Worm (Caenorhabditis elegans) whole organism, early embryonic: ENCODE results near the gene cpr-3.

Experiments used
- B0310.2 ChIP-seq: sonication (generic microtip); optimal IDR thresholded peaks from 2 replicates; lab custom pipeline; 2016; ENCODE audit warnings: mild to moderate bottlenecking, missing genetic modification characterization, missing compliant biosample characterization
- F13C5.2 ChIP-seq: sonication (generic microtip); optimal IDR thresholded peaks from 2 replicates; lab custom pipeline; 2017; ENCODE audit warnings: mild to moderate bottlenecking, missing genetic modification characterization, inconsistent platforms, missing compliant biosample characterization
- aly-1 ChIP-seq: sonication (generic microtip); optimal IDR thresholded peaks from 2 replicates; lab custom pipeline; 2016; ENCODE audit warnings: missing genetic modification characterization, missing compliant biosample characterization
- ama-1 ChIP-seq: fragments of 150-350 bp; optimal IDR thresholded peaks from 2 replicates; lab custom pipeline; 2014
- ceh-13 ChIP-seq: fragments of 200-800 bp; sonication (Bioruptor generic); optimal IDR thresholded peaks from 2 replicates; lab custom pipeline; 2018; ENCODE audit warnings: mild to moderate bottlenecking, missing genetic modification characterization, missing compliant biosample characterization
- ceh-36 ChIP-seq: sonication (generic microtip); optimal IDR thresholded peaks from 2 replicates; lab custom pipeline; 2016; ENCODE audit warnings: missing genetic modification characterization, inconsistent platforms, missing compliant biosample characterization
- ets-7 ChIP-seq: sonication (generic microtip); optimal IDR thresholded peaks from 2 replicates; lab custom pipeline; 2016; ENCODE audit warnings: missing genotype, missing genetic modification characterization, missing compliant biosample characterization
- flt-1 ChIP-seq: fragments of 200-800 bp; sonication (Bioruptor generic); IDR thresholded peaks from 2 replicates; pipeline ENCODE4 v1.3.6; 2022; ENCODE audit warnings: missing genetic modification characterization, missing compliant biosample characterization
- hmbx-1 ChIP-seq: sonication (generic microtip); optimal IDR thresholded peaks from 2 replicates; lab custom pipeline; 2016; ENCODE audit warnings: mild to moderate bottlenecking, missing genetic modification characterization, missing compliant biosample characterization
- hmg-4 ChIP-seq: fragments of 200-800 bp; sonication (Bioruptor generic); optimal IDR thresholded peaks from 2 replicates; lab custom pipeline; 2018; ENCODE audit warnings: mild to moderate bottlenecking, missing genetic modification characterization, missing compliant biosample characterization
- hnd-1 ChIP-seq: sonication (generic microtip); optimal IDR thresholded peaks from 2 replicates; lab custom pipeline; 2016; ENCODE audit warnings: missing genetic modification characterization, missing compliant biosample characterization
- pes-1 ChIP-seq: fragments of 200-800 bp; sonication (Bioruptor generic); IDR thresholded peaks from 2 replicates; pipeline ENCODE4 v1.3.6; 2022; ENCODE audit warnings: missing genetic modification reagents, missing genetic modification characterization, missing compliant biosample characterization
- scrt-1 ChIP-seq: fragments of 200-800 bp; sonication (Bioruptor generic); IDR thresholded peaks from 2 replicates; pipeline ENCODE4 v1.3.6; 2022; ENCODE audit warnings: missing genetic modification characterization, missing compliant biosample characterization
- sea-1 ChIP-seq: fragments of 200-800 bp; sonication (Bioruptor generic); conservative IDR thresholded peaks from 2 replicates; pipeline ENCODE4 v1.3.6; 2022; ENCODE audit warnings: missing genetic modification characterization, missing compliant biosample characterization
- tbx-11 ChIP-seq: fragments of 200-800 bp; sonication (Bioruptor generic); IDR thresholded peaks from 2 replicates; pipeline ENCODE4 v1.3.6; 2022; ENCODE audit warnings: missing genetic modification characterization, missing compliant biosample characterization
- tbx-37 ChIP-seq: fragments of 200-800 bp; sonication (Bioruptor generic); conservative IDR thresholded peaks from 2 replicates; pipeline ENCODE4 v1.3.6; 2022; ENCODE audit warnings: missing genetic modification reagents, missing genetic modification characterization, missing compliant biosample characterization
- tra-4 ChIP-seq: sonication (generic microtip); optimal IDR thresholded peaks from 2 replicates; lab custom pipeline; 2017; ENCODE audit warnings: missing genetic modification characterization, missing compliant biosample characterization

cpr-3 gene

DNA sequence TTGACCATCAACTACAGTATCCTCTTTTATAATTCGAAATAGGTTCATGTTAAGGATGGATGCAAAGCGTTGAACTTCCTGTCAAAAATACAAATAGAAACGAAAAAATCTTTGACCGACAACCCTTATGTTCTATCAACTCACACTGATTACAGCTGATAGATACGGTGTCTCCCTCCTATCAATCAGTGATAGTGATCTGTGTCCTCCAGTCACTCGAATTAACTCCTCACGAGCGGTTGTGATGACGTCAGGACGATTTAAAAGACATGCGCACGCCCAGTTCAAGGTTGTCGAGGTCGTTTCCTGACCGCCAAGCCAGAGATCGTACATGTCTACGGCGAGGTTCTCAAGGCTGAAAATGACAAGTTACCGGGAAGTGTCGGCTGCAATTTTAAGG is 12.5 kb downstream of the cpr-3 start:
- TF ChIP-seq flt-1 (GFP tag; lab: Robert Waterston, UW) (no peak), ets-7 (tag; lab: Kevin White, UChicago) (no peak), hnd-1 (tag; lab: Kevin White, UChicago) (no peak), ama-1 (no peak), tbx-11 (GFP tag; lab: Robert Waterston, UW) (no peak), hmg-4 (GFP tag; lab: Kevin White, UChicago) (no peak), scrt-1 (GFP tag; lab: Robert Waterston, UW) (no peak), aly-1 (no peak)

DNA sequence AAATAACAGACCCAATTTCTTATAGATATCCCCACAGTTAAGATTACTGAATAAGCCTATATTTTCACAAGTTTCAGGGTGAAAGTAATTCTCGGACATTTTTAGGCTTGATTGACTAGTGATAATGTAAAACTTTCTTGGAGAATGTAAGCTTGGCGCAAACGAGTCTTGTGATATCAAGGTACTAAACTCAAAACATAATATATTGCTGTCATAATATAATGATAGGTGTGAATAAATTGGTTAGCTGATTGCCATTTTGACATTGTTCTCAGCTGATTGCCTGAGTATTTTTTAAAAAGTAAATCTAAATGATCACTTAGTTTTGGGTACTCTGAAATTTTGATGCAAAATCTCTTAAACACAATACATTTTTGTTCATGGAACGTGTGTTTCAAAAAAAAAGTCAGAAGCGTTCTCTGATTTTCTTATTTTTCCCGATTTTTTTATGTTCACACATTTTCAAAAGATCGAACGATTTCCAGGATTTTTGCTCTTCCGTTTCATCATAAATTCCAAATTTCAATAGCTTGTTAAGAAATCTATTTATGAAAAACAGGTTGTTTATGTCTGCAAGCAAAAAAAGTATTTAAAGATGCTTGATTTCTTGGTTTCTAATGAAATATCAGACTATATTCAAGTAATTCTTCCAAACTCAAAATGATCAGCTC is 17.1 kb downstream of the cpr-3 start, which contains the start of the genes srw-19 and srx-51:
TSS of gene srw-19 (minus strand) at position 101 of the 671 bp plus-strand sequence.
TSS of gene srx-51 (plus strand) at position 621 of the 671 bp plus-strand sequence.
- TF ChIP-seq hmg-4 (GFP tag; lab: Kevin White, UChicago), result no peak
- TF ChIP-seq tbx-37 (GFP tag; lab: Robert Waterston, UW), result no peak
- TF ChIP-seq ceh-13 (GFP tag; lab: Kevin White, UChicago), result no peak
- no peak for TF ChIP-seq pes-1
- TF ChIP-seq hmbx-1, result no peak
- TF ChIP-seq flt-1 (GFP tag; lab: Robert Waterston, UW), result no peak
- TF ChIP-seq hnd-1 (tag; lab: Kevin White, UChicago), result no peak
- no peak for TF ChIP-seq F13C5.2
- TF ChIP-seq ceh-36 (tag; lab: Kevin White, UChicago), result no peak
- no peak for TF ChIP-seq sea-1 (GFP tag; lab: Robert Waterston, UW)

DNA sequence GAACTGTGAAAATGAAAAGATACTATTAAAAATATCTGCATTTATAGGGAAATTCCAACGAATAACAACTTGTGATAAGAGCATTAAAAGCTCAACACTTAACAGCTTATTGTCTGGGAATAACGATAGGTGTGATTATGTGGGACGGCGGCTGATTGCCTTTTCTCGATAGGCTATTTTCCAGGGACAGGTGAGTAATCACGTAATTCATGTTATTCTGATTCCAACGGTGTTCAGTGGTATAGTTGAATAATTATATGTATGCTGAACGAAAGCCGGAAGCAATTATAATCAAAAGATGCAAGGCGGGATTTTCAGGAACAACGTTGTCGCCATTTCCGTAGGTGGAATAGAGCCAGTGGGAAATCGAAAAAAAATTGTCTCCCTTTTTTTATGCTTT is 21.6 kb downstream of the cpr-3 start, which contains the start of gene srw-17:
TSS of gene srw-17 (minus strand) at position 101 of the 400 bp plus-strand sequence.
- TF ChIP-seq tra-4 (tag; lab: Kevin White, UChicago) (no peak), scrt-1 (GFP tag; lab: Robert Waterston, UW) (no peak), hnd-1 (tag; lab: Kevin White, UChicago) (no peak), tbx-37 (GFP tag; lab: Robert Waterston, UW) (no peak), flt-1 (GFP tag; lab: Robert Waterston, UW) (no peak), hmg-4 (GFP tag; lab: Kevin White, UChicago) (no peak), hmbx-1 (no peak), sea-1 (GFP tag; lab: Robert Waterston, UW) (no peak), pes-1 (no peak), ama-1 (no peak), B0310.2 (no peak), ets-7 (tag; lab: Kevin White, UChicago) (no peak), ceh-36 (tag; lab: Kevin White, UChicago) (no peak), aly-1 (no peak), ceh-13 (GFP tag; lab: Kevin White, UChicago) (no peak), tbx-11 (GFP tag; lab: Robert Waterston, UW) (no peak)

DNA sequence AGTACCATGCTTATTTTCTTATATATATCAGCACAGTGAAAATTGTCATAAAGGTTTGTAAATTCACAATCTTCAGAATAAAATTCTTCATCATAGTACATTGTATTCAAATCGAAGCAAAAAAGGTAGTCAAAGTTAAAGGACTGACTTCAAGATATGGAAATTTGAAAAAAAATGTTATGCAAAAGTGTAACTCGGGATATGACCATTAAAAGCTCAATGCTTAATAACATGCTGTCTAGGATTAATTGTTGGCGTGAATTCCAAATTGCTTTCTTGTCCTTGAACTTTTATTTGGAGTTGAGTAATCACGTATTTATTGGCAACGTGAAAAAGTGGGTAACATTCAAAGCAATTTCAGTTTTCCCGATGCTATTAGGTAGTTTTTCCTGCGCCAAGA is 23.7 kb downstream of the cpr-3 start, which contains the start of gene srw-16:
TSS of gene srw-16 (minus strand) at position 101 of the 400 bp plus-strand sequence.
- TF ChIP-seq F13C5.2, result no peak
- no peak for TF ChIP-seq ets-7 (tag; lab: Kevin White, UChicago)
- TF ChIP-seq ceh-13 (GFP tag; lab: Kevin White, UChicago), result no peak
- TF ChIP-seq ceh-36 (tag; lab: Kevin White, UChicago), result no peak
- no peak for TF ChIP-seq hmg-4 (GFP tag; lab: Kevin White, UChicago)
- TF ChIP-seq flt-1 (GFP tag; lab: Robert Waterston, UW), result no peak
- TF ChIP-seq tbx-37 (GFP tag; lab: Robert Waterston, UW), result no peak

DNA sequence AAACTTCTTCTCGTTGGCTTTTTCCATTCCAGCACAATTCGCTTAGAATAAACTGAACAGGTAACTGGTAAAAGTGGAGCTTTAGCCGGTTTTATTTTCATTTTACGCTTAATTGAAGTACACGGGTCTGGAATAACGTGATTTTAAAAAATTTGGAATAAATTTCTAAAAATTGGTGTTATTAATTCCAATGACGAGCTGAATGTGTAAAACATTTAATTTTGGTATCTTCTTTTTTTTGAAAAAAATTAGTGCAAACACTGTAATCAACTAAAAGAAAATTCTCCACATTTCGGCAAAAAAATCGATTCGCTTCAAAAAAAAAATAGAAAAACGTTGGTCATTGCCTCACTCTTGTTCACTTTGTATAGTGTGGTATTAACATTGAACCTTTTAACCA is 26.2 kb downstream of the cpr-3 start, which contains the start of gene T10H4.4:
TSS of gene T10H4.4 (minus strand) at position 101 of the 400 bp plus-strand sequence.
- no peak for TF ChIP-seq ama-1
- TF ChIP-seq sea-1 (GFP tag; lab: Robert Waterston, UW), result no peak
- TF ChIP-seq flt-1 (GFP tag; lab: Robert Waterston, UW), result no peak
- no peak for TF ChIP-seq hmbx-1
- no peak for TF ChIP-seq ets-7 (tag; lab: Kevin White, UChicago)

DNA sequence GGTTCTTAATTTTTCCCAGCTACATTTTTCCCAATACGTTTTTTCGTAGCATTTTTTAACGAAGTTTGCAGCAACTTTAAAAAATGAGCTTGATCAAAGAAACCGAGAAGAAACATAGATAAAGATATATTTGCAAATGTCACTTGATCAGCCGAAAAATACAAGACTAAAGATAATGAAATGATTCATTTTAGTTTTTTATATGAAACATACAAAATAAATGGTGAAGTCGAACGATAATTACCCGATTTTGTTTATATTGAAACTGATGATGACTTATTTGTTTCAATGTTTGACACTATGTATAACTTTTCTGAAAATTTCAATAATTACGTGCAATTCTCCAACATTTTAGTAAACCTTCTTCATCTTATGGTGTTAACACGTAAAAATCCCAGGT is 30.2 kb downstream of the cpr-3 start, which contains the start of gene srw-22:
TSS of gene srw-22 (plus strand) at position 301 of the 400 bp plus-strand sequence.
- TF ChIP-seq tbx-37 (GFP tag; lab: Robert Waterston, UW) (no peak), tra-4 (tag; lab: Kevin White, UChicago) (no peak)

DNA sequence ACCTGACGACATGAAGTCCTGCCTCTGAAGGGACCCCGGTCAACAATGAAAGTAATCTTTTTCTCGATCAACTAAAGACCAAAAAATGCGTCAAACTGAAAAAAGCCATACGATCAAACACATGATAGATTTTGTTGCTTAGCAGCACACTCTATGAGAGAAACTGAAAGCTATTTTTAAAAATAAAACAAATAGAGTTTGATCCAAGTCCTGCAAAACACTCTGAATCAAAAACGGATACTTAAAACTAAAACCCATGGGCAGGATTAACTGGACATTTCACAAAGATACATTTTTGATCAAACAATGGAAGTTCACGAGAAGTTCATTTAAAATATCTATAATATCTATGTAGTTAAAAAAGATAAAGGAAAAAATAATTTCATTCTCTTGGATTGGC is 31.1 kb downstream of the cpr-3 start, which contains the start of gene T10H4.13:
TSS of gene T10H4.13 (minus strand) at position 101 of the 400 bp plus-strand sequence.
- TF ChIP-seq ets-7 (tag; lab: Kevin White, UChicago) (no peak), B0310.2 (no peak), tbx-37 (GFP tag; lab: Robert Waterston, UW) (no peak), ama-1 (no peak), tbx-11 (GFP tag; lab: Robert Waterston, UW) (no peak)

DNA sequence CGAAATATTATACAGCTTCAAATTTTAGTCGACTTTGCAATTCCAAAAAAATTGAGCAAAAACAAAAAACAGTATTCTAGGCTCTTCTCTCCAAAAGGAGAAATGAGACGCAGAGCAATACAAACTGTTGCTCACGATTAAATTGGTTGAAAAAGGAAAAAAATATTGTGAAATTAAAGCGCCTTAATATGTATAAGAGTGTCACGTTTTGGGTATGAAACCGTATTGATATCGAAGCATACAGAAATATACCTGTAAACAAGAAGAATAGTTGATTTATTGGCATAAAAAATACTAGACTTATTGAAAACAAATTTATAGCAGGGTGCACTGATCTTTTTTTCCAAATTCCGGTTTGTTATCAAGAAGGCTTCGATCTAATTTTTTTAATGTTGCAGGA is 32.7 kb downstream of the cpr-3 start, which contains the start of gene M01B2.13:
TSS of gene M01B2.13 (minus strand) at position 101 of the 400 bp plus-strand sequence.
- TF ChIP-seq ceh-36 (tag; lab: Kevin White, UChicago), result no peak
- no peak for TF ChIP-seq hmbx-1
